Fruit fly (Drosophila melanogaster): ENCODE measurements around the gene lectin-33A.

DNA sequence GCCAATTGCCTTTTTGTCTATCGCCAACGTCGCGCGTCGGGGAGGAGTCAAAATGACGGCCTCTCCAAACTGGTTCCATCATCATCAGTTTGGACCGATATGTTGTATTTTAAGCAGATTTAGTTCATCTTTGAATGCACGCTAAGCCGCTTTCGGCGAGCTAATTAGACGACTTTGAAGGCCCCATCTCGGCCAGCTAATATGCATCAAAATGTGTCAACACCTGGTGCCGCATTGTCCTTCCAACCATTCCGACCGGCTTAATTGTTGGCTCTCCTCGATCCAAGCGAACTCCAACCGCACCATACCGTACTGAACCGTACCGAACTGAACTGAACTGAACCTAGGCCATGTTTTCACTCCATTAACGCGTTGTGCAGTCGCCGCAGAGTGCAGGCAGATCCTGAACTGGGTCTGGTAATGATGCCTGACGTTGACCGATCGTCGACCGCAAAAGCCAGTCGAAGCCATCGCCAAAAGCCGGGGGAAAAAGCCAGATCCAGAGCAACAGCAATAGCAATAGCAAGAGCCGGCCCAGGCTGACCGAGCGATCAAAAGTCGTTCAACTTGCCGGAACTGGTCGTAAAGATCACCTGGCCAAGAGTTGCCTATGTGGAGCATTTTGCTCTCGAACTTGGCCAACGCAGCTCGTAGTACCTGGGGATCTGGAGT lies 26.1 kb downstream of the lectin-33A start:
- TF ChIP-seq cnc (optimal IDR thresholded peaks at IDR 0.05) (no peak), CG33017 (tag; optimal IDR thresholded peaks at IDR 0.05) (no peak), CG7045 (GFP tag; optimal IDR thresholded peaks at IDR 0.05) (no peak), kay (GFP tag; ENCODE audit: borderline replicate concordance) (no peak), Mnt (GFP tag; optimal IDR thresholded peaks at IDR 0.05) (no peak), CG7101 (tag; optimal IDR thresholded peaks at IDR 0.05) (no peak), CG5204 (GFP tag; optimal IDR thresholded peaks at IDR 0.05) (no peak), Crg-1 (GFP tag; optimal IDR thresholded peaks at IDR 0.05) (no peak), Clk (GFP tag; optimal IDR thresholded peaks at IDR 0.05) (no peak), cic (GFP tag; optimal IDR thresholded peaks at IDR 0.05) (no peak), CG1620 (GFP tag; optimal IDR thresholded peaks at IDR 0.05) (no peak), tj (GFP tag; optimal IDR thresholded peaks at IDR 0.05) (no peak), Hr96 (GFP tag; optimal IDR thresholded peaks at IDR 0.05) (no peak)

Data from whole organism, adult.